Fruit fly (Drosophila melanogaster) whole organism, embryonic: ENCODE data around the gene Mlc1.

Experiments
- Abd-B ChIP-seq: fragments of 200-800 bp; sonication (Bioruptor generic); optimal IDR thresholded peaks from 2 replicates; lab custom pipeline; 2018; ENCODE audit warnings: missing biosample characterization, mild to moderate bottlenecking, missing genetic modification characterization, moderate library complexity
- Ada2b ChIP-seq: fragments of 200-800 bp; sonication (Bioruptor generic); IDR thresholded peaks from 2 replicates; pipeline ENCODE4 v1.3.6; 2022; ENCODE audit warnings: missing biosample characterization, missing genetic modification characterization
- Bdp1 ChIP-seq: fragments of 200-800 bp; sonication (Bioruptor generic); optimal IDR thresholded peaks from 3 replicates; lab custom pipeline; 2016; ENCODE audit warnings: missing biosample characterization, missing genetic modification characterization
- CG1024 ChIP-seq: fragments of 200-800 bp; sonication (Bioruptor generic); IDR thresholded peaks from 2 replicates; pipeline ENCODE4 v1.3.6; 2022; ENCODE audit warnings: missing biosample characterization, missing genetic modification characterization
- CG10959 ChIP-seq: fragments of 200-800 bp; sonication (Bioruptor generic); IDR thresholded peaks from 2 replicates; pipeline ENCODE4 v1.3.6; 2022; ENCODE audit warnings: missing biosample characterization, missing genetic modification characterization
- CG13624 ChIP-seq: fragments of 200-800 bp; sonication (Bioruptor generic); optimal IDR thresholded peaks from 2 replicates; lab custom pipeline; 2016; ENCODE audit warnings: missing biosample characterization, missing genetic modification characterization
- CG13775 ChIP-seq: fragments of 200-800 bp; sonication (Bioruptor generic); optimal IDR thresholded peaks from 3 replicates; lab custom pipeline; 2017; ENCODE audit warnings: missing biosample characterization, mild to moderate bottlenecking, missing genetic modification characterization
- CG1602 ChIP-seq: fragments of 200-800 bp; sonication (Bioruptor generic); optimal IDR thresholded peaks from 3 replicates; lab custom pipeline; 2016; ENCODE audit warnings: missing biosample characterization, missing genetic modification characterization
- CG2875 ChIP-seq: fragments of 200-800 bp; sonication (Bioruptor generic); optimal IDR thresholded peaks from 2 replicates; lab custom pipeline; 2017; ENCODE audit warnings: missing biosample characterization, mild to moderate bottlenecking, missing genetic modification characterization, missing genetic modification reagents
- CG30403 ChIP-seq: fragments of 200-800 bp; sonication (Bioruptor generic); optimal IDR thresholded peaks from 3 replicates; lab custom pipeline; 2016; ENCODE audit warnings: missing biosample characterization, missing genetic modification characterization
- CG32767 ChIP-seq: fragments of 200-800 bp; sonication (Bioruptor generic); IDR thresholded peaks from 2 replicates; pipeline ENCODE4 v1.3.6; 2022; ENCODE audit warnings: missing biosample characterization, missing genetic modification characterization
- CG3838 ChIP-seq: fragments of 200-800 bp; sonication (Bioruptor generic); optimal IDR thresholded peaks from 3 replicates; lab custom pipeline; 2016; ENCODE audit warnings: missing biosample characterization, missing genetic modification characterization
- CG4282 ChIP-seq: fragments of 200-800 bp; sonication (Bioruptor generic); optimal IDR thresholded peaks from 2 replicates; lab custom pipeline; 2016; ENCODE audit warnings: missing biosample characterization, missing genetic modification characterization
- CG4617 ChIP-seq: fragments of 200-800 bp; sonication (Bioruptor generic); optimal IDR thresholded peaks from 3 replicates; lab custom pipeline; 2016; ENCODE audit warnings: missing biosample characterization, missing genetic modification characterization, borderline replicate concordance
- CG7745 ChIP-seq: fragments of 200-800 bp; sonication (Bioruptor generic); optimal IDR thresholded peaks from 2 replicates; lab custom pipeline; 2018; ENCODE audit warnings: missing biosample characterization, mild to moderate bottlenecking, missing genetic modification characterization, moderate library complexity
- CHES-1-like ChIP-seq: fragments of 200-800 bp; sonication (Bioruptor generic); optimal IDR thresholded peaks from 2 replicates; lab custom pipeline; 2016; ENCODE audit warnings: missing biosample characterization, missing genetic modification characterization
- CTCF ChIP-seq: fragments of 200-800 bp; sonication (Bioruptor generic); optimal IDR thresholded peaks from 2 replicates; lab custom pipeline; 2017; ENCODE audit warnings: missing biosample characterization, mild to moderate bottlenecking, missing genetic modification characterization, moderate library complexity
- Camta ChIP-seq: fragments of 200-800 bp; sonication (Bioruptor generic); optimal IDR thresholded peaks from 2 replicates; lab custom pipeline; 2016; ENCODE audit warnings: missing biosample characterization, missing genetic modification characterization
- CrebB ChIP-seq: fragments of 200-800 bp; sonication (Bioruptor generic); optimal IDR thresholded peaks from 3 replicates; lab custom pipeline; 2018; ENCODE audit warnings: missing biosample characterization, mild to moderate bottlenecking, missing genetic modification characterization
- Dref ChIP-seq: fragments of 200-800 bp; sonication (Bioruptor generic); IDR thresholded peaks from 2 replicates; pipeline ENCODE4 v1.3.6; 2022; ENCODE audit warnings: missing biosample characterization, missing genetic modification characterization
- H15 ChIP-seq: fragments of 200-800 bp; sonication (Bioruptor generic); IDR thresholded peaks from 3 replicates; pipeline ENCODE4 v1.3.6; 2022; ENCODE audit warnings: missing biosample characterization, missing genetic modification characterization
- H2.0 ChIP-seq: fragments of 200-800 bp; sonication (Bioruptor generic); IDR thresholded peaks from 2 replicates; pipeline ENCODE4 v1.3.6; 2022; ENCODE audit warnings: missing biosample characterization, missing genetic modification characterization
- Hr3 ChIP-seq: fragments of 200-800 bp; sonication (Bioruptor generic); optimal IDR thresholded peaks from 3 replicates; lab custom pipeline; 2016; ENCODE audit warnings: missing biosample characterization, missing genetic modification characterization
- Hr51 ChIP-seq, 2 experiments: fragments of 200-800 bp; sonication (Bioruptor generic); optimal IDR thresholded peaks; 2 replicates in 1 of 2; 3 replicates in 1 of 2; lab custom pipeline; 2016 to 2018; ENCODE audit warnings: missing biosample characterization in 2 of 2, missing genetic modification characterization in 2 of 2, mild to moderate bottlenecking in 1 of 2, moderate library complexity in 1 of 2
- Max ChIP-seq: fragments of 200-800 bp; sonication (Bioruptor generic); optimal IDR thresholded peaks from 2 replicates; lab custom pipeline; 2016; ENCODE audit warnings: missing biosample characterization, mild to moderate bottlenecking, missing genetic modification characterization
- Poxn ChIP-seq: fragments of 200-800 bp; sonication (Bioruptor generic); IDR thresholded peaks from 2 replicates; pipeline ENCODE4 v1.3.6; 2022; ENCODE audit warnings: missing biosample characterization, missing genetic modification characterization
- Sry-δ ChIP-seq: fragments of 200-800 bp; sonication (Bioruptor generic); optimal IDR thresholded peaks from 2 replicates; lab custom pipeline; 2016; ENCODE audit warnings: missing biosample characterization, missing genetic modification characterization
- Vsx1 ChIP-seq: fragments of 200-800 bp; sonication (Bioruptor generic); optimal IDR thresholded peaks from 2 replicates; lab custom pipeline; 2017; ENCODE audit warnings: missing biosample characterization, mild to moderate bottlenecking, missing genetic modification characterization, missing genetic modification reagents
- aop ChIP-seq: fragments of 200-800 bp; sonication (Bioruptor generic); IDR thresholded peaks from 2 replicates; pipeline ENCODE4 v1.3.6; 2022; ENCODE audit warnings: missing biosample characterization, missing genetic modification characterization
- bbx ChIP-seq: fragments of 200-800 bp; sonication (Bioruptor generic); IDR thresholded peaks from 2 replicates; pipeline ENCODE4 v1.3.6; 2022; ENCODE audit warnings: missing biosample characterization, missing genetic modification characterization; ENCODE audit not compliant: partially characterized antibody
- bsh ChIP-seq, 2 experiments: fragments of 200-800 bp; sonication (Bioruptor generic); optimal IDR thresholded peaks; 2 replicates each; lab custom pipeline; 2017 to 2018; ENCODE audit warnings: mild to moderate bottlenecking in 2 of 2, missing biosample characterization in 2 of 2, missing genetic modification characterization in 2 of 2, moderate library complexity in 1 of 2
- dimm ChIP-seq: fragments of 200-800 bp; sonication (Bioruptor generic); IDR thresholded peaks from 2 replicates; pipeline ENCODE4 v1.3.6; 2022; ENCODE audit warnings: missing biosample characterization, missing genetic modification characterization
- ftz-f1 ChIP-seq: fragments of 200-800 bp; sonication (Bioruptor generic); optimal IDR thresholded peaks from 2 replicates; lab custom pipeline; 2016; ENCODE audit warnings: missing biosample characterization, missing genetic modification characterization
- gcm ChIP-seq: fragments of 200-800 bp; sonication (Bioruptor generic); optimal IDR thresholded peaks from 2 replicates; lab custom pipeline; 2019; ENCODE audit warnings: missing biosample characterization, mild to moderate bottlenecking, missing genetic modification characterization, moderate library complexity
- gt ChIP-seq: fragments of 200-800 bp; sonication (Bioruptor generic); IDR thresholded peaks from 2 replicates; pipeline ENCODE4 v1.3.6; 2022; ENCODE audit warnings: missing biosample characterization, missing genetic modification characterization
- h ChIP-seq: fragments of >200 bp; optimal IDR thresholded peaks from 2 replicates; lab custom pipeline; 2017
- insv ChIP-seq, 2 experiments: fragments of 200-800 bp; sonication (Bioruptor generic); optimal IDR thresholded peaks; 3 replicates each; lab custom pipeline; 2016 to 2018; ENCODE audit warnings: missing biosample characterization in 2 of 2, missing genetic modification characterization in 2 of 2
- ken ChIP-seq: fragments of 200-800 bp; sonication (Bioruptor generic); IDR thresholded peaks from 3 replicates; pipeline ENCODE4 v1.3.6; 2022; ENCODE audit warnings: missing biosample characterization, missing genetic modification characterization
- mirr ChIP-seq: fragments of 200-800 bp; sonication (Bioruptor generic); optimal IDR thresholded peaks from 3 replicates; lab custom pipeline; 2018; ENCODE audit warnings: missing biosample characterization, mild to moderate bottlenecking, missing genetic modification characterization
- nerfin-2 ChIP-seq: fragments of 200-800 bp; sonication (Bioruptor generic); IDR thresholded peaks from 2 replicates; pipeline ENCODE4 v1.3.6; 2022; ENCODE audit warnings: missing biosample characterization, missing genetic modification characterization; ENCODE audit not compliant: partially characterized antibody
- nmo ChIP-seq: fragments of 200-800 bp; sonication (Bioruptor generic); optimal IDR thresholded peaks from 2 replicates; lab custom pipeline; 2018; ENCODE audit warnings: missing biosample characterization, mild to moderate bottlenecking, missing genetic modification characterization, moderate library complexity
- odd ChIP-seq: fragments of 200-800 bp; sonication (Bioruptor generic); optimal IDR thresholded peaks from 2 replicates; lab custom pipeline; 2017; ENCODE audit warnings: missing biosample characterization, mild to moderate bottlenecking, missing genetic modification characterization
- onecut ChIP-seq: fragments of 200-800 bp; sonication (Bioruptor generic); IDR thresholded peaks from 2 replicates; pipeline ENCODE4 v1.3.6; 2022; ENCODE audit warnings: missing biosample characterization, missing genetic modification characterization
- pnt ChIP-seq: fragments of 200-800 bp; sonication (Bioruptor generic); optimal IDR thresholded peaks from 3 replicates; lab custom pipeline; 2016; ENCODE audit warnings: missing biosample characterization, missing genetic modification characterization
- row ChIP-seq: fragments of 200-800 bp; sonication (Bioruptor generic); IDR thresholded peaks from 3 replicates; pipeline ENCODE4 v1.3.6; 2022; ENCODE audit warnings: missing biosample characterization, missing genetic modification characterization
- salm ChIP-seq: fragments of 200-800 bp; sonication (Bioruptor generic); optimal IDR thresholded peaks from 2 replicates; lab custom pipeline; 2018; ENCODE audit warnings: missing biosample characterization, mild to moderate bottlenecking, missing genetic modification characterization
- sc ChIP-seq, 3 experiments: fragments of >200 bp in 2 of 3; fragments of 200-800 bp in 1 of 3; sonication (Bioruptor generic) in 1 of 3; optimal IDR thresholded peaks; 2 replicates in 2 of 3; 3 replicates in 1 of 3; lab custom pipeline; 2017; ENCODE audit warnings: mild to moderate bottlenecking in 1 of 3, missing biosample characterization in 1 of 3, missing genetic modification characterization in 1 of 3, missing genetic modification reagents in 1 of 3
- slp2 ChIP-seq: fragments of 200-800 bp; sonication (Bioruptor generic); optimal IDR thresholded peaks from 2 replicates; lab custom pipeline; 2016; ENCODE audit warnings: missing biosample characterization, missing genetic modification characterization
- sna ChIP-seq: fragments of 200-800 bp; sonication (Bioruptor generic); IDR thresholded peaks from 2 replicates; pipeline ENCODE4 v1.3.6; 2022; ENCODE audit warnings: missing biosample characterization, missing genetic modification characterization; ENCODE audit not compliant: partially characterized antibody
- zf30C ChIP-seq: fragments of 200-800 bp; sonication (Bioruptor generic); optimal IDR thresholded peaks from 3 replicates; lab custom pipeline; 2018; ENCODE audit warnings: missing biosample characterization, mild to moderate bottlenecking, missing genetic modification characterization

Mlc1 gene

DNA sequence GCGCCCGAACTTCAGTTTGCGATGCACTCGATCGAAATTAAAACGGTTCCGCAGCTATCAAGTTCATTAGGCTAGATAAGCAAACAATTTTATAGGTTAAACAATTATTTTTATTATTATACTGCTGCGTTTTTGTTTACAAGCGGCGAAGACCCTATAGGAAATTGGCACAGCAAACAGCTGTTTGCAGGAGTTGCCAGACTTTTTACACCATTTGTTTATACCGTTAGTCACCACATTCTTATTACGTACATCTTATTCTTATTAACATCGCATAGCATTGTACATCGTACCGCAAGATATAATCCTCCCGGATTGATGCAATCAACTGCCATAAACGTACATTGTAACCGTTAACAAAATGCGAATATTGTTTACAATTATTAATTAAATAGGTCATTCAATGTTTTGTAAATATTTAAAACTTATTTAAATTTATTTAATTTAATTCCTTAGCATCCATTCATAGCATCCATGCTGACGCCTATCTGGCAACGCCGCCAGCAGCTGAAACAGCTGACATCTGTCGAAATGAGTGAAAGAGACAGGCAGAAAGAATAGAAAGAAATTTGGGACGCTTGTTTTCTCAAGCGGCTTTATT lies 46.7 kb upstream of the Mlc1 start, which contains the start of the genes CROT and CG12877 (continued):
- TF ChIP-seq Ada2b (GFP tag; lab: Robert Waterston, UW) (peak; percentile 72), Hr51 (GFP tag; optimal IDR thresholded peaks at IDR 0.05; lab: Kevin White, UChicago) (peak; percentile 73 to 81), Bdp1 (peak; percentile 53), CHES-1-like (peak; percentile 57), nmo (GFP tag; lab: Kevin White, UChicago) (peak; percentile 91), CG7745 (tag; lab: Kevin White, UChicago) (no peak), dimm (GFP tag; lab: Robert Waterston, UW) (peak; percentile 29; the same call in 1 of the 2 replicates), Poxn (GFP tag; lab: Robert Waterston, UW) (peak; percentile 68), Vsx1 (peak; percentile 64), H2.0 (GFP tag; lab: Robert Waterston, UW) (peak; percentile 83), CG1024 (peak; percentile 53; the same call in 1 of the 2 replicates), row (GFP tag; lab: Robert Waterston, UW) (peak; percentile 88), zf30C (no peak), CG4617 (peak; percentile 66), sna (no peak), onecut (GFP tag; lab: Robert Waterston, UW) (peak; percentile 42), Dref (GFP tag; lab: Robert Waterston, UW) (peak; percentile 15; the same call in 1 of the 2 replicates), CTCF (GFP tag; lab: Kevin White, UChicago) (no peak), Max (GFP tag; lab: Kevin White, UChicago) (peak; percentile 83), CG10959 (peak; percentile 33; the same call in 1 of the 2 replicates), H15 (GFP tag; lab: Robert Waterston, UW) (peak; percentile 63; the same call in 2 of the 3 replicates), CrebB (tag; lab: Kevin White, UChicago) (no peak), Sry-δ (GFP tag; lab: Kevin White, UChicago) (no peak), pnt (GFP tag; lab: Kevin White, UChicago) (peak; percentile 5), mirr (GFP tag; lab: Kevin White, UChicago) (peak; percentile 11), gcm (GFP tag; lab: Kevin White, UChicago) (peak; percentile 63), salm (tag; lab: Kevin White, UChicago) (no peak), Abd-B (GFP tag; lab: Kevin White, UChicago) (peak; percentile 91), slp2 (no peak), bbx (no peak), CG13775 (GFP tag; lab: Kevin White, UChicago) (peak; percentile 89), ftz-f1 (no peak), aop (GFP tag; lab: Robert Waterston, UW) (no peak), CG4282 (GFP tag; lab: Kevin White, UChicago) (no peak), CG2875 (GFP tag; lab: Kevin White, UChicago) (peak; percentile 29), bsh (GFP tag; optimal IDR thresholded peaks at IDR 0.05; lab: Kevin White, UChicago) (peak in 1 of 2 experiments; percentile 77), sc (optimal IDR thresholded peaks at IDR 0.05; lab: Kevin White, UChicago) (no peak), sc (GFP tag; optimal IDR thresholded peaks at IDR 0.05; lab: Kevin White, UChicago) (peak; percentile 68), h (lab: Kevin White, UChicago) (no peak), Camta (GFP tag; lab: Kevin White, UChicago) (peak; percentile 26), Hr3 (peak; percentile 89), nerfin-2 (GFP tag; lab: Robert Waterston, UW) (no peak), gt (GFP tag; lab: Robert Waterston, UW) (no peak), insv (GFP tag; optimal IDR thresholded peaks at IDR 0.05; lab: Kevin White, UChicago) (peak in 1 of 2 experiments; percentile 74), CG30403 (peak; percentile 91), CG3838 (GFP tag; lab: Kevin White, UChicago) (peak; percentile 25), CG32767 (0 out of 2 replicates have a peak, but pooled peaks have one; percentile 24), CG13624 (GFP tag; lab: Kevin White, UChicago) (peak; percentile 65), ken (GFP tag; lab: Robert Waterston, UW) (peak; percentile 68; the same call in 2 of the 3 replicates), odd (peak; percentile 31), CG1602 (GFP tag; lab: Kevin White, UChicago) (peak; percentile 78)
